Fruit fly (Drosophila melanogaster): ENCODE measurements around the gene CG5087.

CG5087 gene

dm6 chr3L:9004788-9005246 is 6.8 kb downstream of the CG5087 start, which contains the start of gene Doc3:
Gene Doc3 (plus strand): TSS chr3L:9005196.
- no peak for TF ChIP-seq CG17801 (GFP tag; optimal IDR thresholded peaks at IDR 0.05; ENCODE audit: partially characterized antibody)

dm6 chr3L:9009738-9010137 is 11.8 kb downstream of the CG5087 start, which contains the start of gene CG5194:
Gene CG5194 (minus strand): TSS chr3L:9009838.
- no peak for TF ChIP-seq CG17801 (GFP tag; optimal IDR thresholded peaks at IDR 0.05; ENCODE audit: partially characterized antibody)

- TF ChIP-seq CG17801 (GFP tag; optimal IDR thresholded peaks at IDR 0.05; ENCODE audit: partially characterized antibody), result no peak
Observed at dm6 chr3L:9011485-9012389, 13.8 kb downstream of the CG5087 start.

- TF ChIP-seq CG17801 (GFP tag; optimal IDR thresholded peaks at IDR 0.05; ENCODE audit: partially characterized antibody), result no peak
Observed at dm6 chr3L:9013745-9014144, 15.8 kb downstream of the CG5087 start.

- TF ChIP-seq CG17801 (GFP tag; optimal IDR thresholded peaks at IDR 0.05; ENCODE audit: partially characterized antibody), result no peak
Observed at dm6 chr3L:9017414-9017813, 19.4 kb downstream of the CG5087 start.

dm6 chr3L:9019196-9019662 is 21.2 kb downstream of the CG5087 start, which contains the start of gene Doc2:
Gene Doc2 (minus strand): TSS chr3L:9019246.
- TF ChIP-seq CG17801 (GFP tag; optimal IDR thresholded peaks at IDR 0.05; ENCODE audit: partially characterized antibody), result no peak

- TF ChIP-seq CG17801 (GFP tag; optimal IDR thresholded peaks at IDR 0.05; ENCODE audit: partially characterized antibody), result no peak
Observed at dm6 chr3L:9020436-9021370, 22.7 kb downstream of the CG5087 start.

dm6 chr3L:9023627-9024026 is 25.6 kb downstream of the CG5087 start:
- TF ChIP-seq CG17801 (GFP tag; optimal IDR thresholded peaks at IDR 0.05; ENCODE audit: partially characterized antibody), result no peak

- no peak for TF ChIP-seq CG17801 (GFP tag; optimal IDR thresholded peaks at IDR 0.05; ENCODE audit: partially characterized antibody)
Observed at dm6 chr3L:9024741-9025140, 26.8 kb downstream of the CG5087 start.

dm6 chr3L:9025178-9025577 is 27.2 kb downstream of the CG5087 start:
- no peak for TF ChIP-seq CG17801 (GFP tag; optimal IDR thresholded peaks at IDR 0.05; ENCODE audit: partially characterized antibody)

dm6 chr3L:9025680-9026079 is 27.7 kb downstream of the CG5087 start:
- TF ChIP-seq CG17801 (GFP tag; optimal IDR thresholded peaks at IDR 0.05; ENCODE audit: partially characterized antibody), result no peak

dm6 chr3L:9026568-9026967 is 28.6 kb downstream of the CG5087 start:
- no peak for TF ChIP-seq CG17801 (GFP tag; optimal IDR thresholded peaks at IDR 0.05; ENCODE audit: partially characterized antibody)

dm6 chr3L:9027122-9027696 is 29.2 kb downstream of the CG5087 start:
- no peak for TF ChIP-seq CG17801 (GFP tag; optimal IDR thresholded peaks at IDR 0.05; ENCODE audit: partially characterized antibody)

dm6 chr3L:9028057-9028456 is 30.1 kb downstream of the CG5087 start:
- TF ChIP-seq CG17801 (GFP tag; optimal IDR thresholded peaks at IDR 0.05; ENCODE audit: partially characterized antibody), result no peak

All from ovary, adult (tissue).